Fruit fly (Drosophila melanogaster) whole organism, wandering third instar larva: ENCODE results near the gene CG15025.

Experiments used
- Abd-B ChIP-seq: fragments of >200 bp; optimal IDR thresholded peaks from 2 replicates; lab custom pipeline; 2017; ENCODE audit warnings: missing biosample characterization, missing genetic modification characterization
- CG32264 ChIP-seq: fragments of 200-800 bp; sonication (Bioruptor generic); optimal IDR thresholded peaks from 2 replicates; lab custom pipeline; 2016; ENCODE audit warnings: missing biosample characterization, missing genetic modification characterization
- Dfd ChIP-seq: fragments of >200 bp; optimal IDR thresholded peaks from 2 replicates; lab custom pipeline; 2017; ENCODE audit warnings: missing biosample characterization, missing genetic modification characterization
- Jra ChIP-seq: sonication (Bioruptor generic); optimal IDR thresholded peaks from 2 replicates; lab custom pipeline; 2016; ENCODE audit warnings: missing biosample characterization, missing genetic modification characterization
- Myc ChIP-seq: fragments of >200 bp; optimal IDR thresholded peaks from 2 replicates; lab custom pipeline; 2017
- br ChIP-seq: fragments of 200-800 bp; sonication (Bioruptor generic); optimal IDR thresholded peaks from 2 replicates; lab custom pipeline; 2016; ENCODE audit warnings: missing biosample characterization, missing genetic modification characterization
- ey ChIP-seq: fragments of 200-800 bp; sonication (Bioruptor generic); optimal IDR thresholded peaks from 2 replicates; lab custom pipeline; 2016; ENCODE audit warnings: missing biosample characterization, missing genetic modification characterization
- foxo ChIP-seq, 2 experiments: fragments of 200-800 bp; sonication (Bioruptor generic); optimal IDR thresholded peaks; 2 replicates in 1 of 2; 3 replicates in 1 of 2; lab custom pipeline; 2016 to 2017; ENCODE audit warnings: missing biosample characterization in 2 of 2, missing genetic modification characterization in 2 of 2
- h ChIP-seq: fragments of 200-800 bp; sonication (Bioruptor generic); optimal IDR thresholded peaks from 3 replicates; lab custom pipeline; 2016; ENCODE audit warnings: missing biosample characterization, mild to moderate bottlenecking, missing genetic modification characterization
- pan ChIP-seq: fragments of >200 bp; optimal IDR thresholded peaks from 2 replicates; lab custom pipeline; 2017
- psq ChIP-seq: fragments of 200-800 bp; sonication (Bioruptor generic); optimal IDR thresholded peaks from 3 replicates; lab custom pipeline; 2017; ENCODE audit warnings: missing biosample characterization, mild to moderate bottlenecking, missing genetic modification characterization, moderate library complexity
- rgr ChIP-seq: fragments of 200-800 bp; sonication (Bioruptor generic); optimal IDR thresholded peaks from 3 replicates; lab custom pipeline; 2016; ENCODE audit warnings: missing biosample characterization, mild to moderate bottlenecking, missing genetic modification characterization
- sage ChIP-seq: fragments of 200-800 bp; sonication (Bioruptor generic); optimal IDR thresholded peaks from 2 replicates; lab custom pipeline; 2016; ENCODE audit warnings: missing biosample characterization, mild to moderate bottlenecking, missing genetic modification characterization
- usp ChIP-seq: fragments of >200 bp; optimal IDR thresholded peaks from 2 replicates; lab custom pipeline; 2017; ENCODE audit warnings: missing biosample characterization, missing genetic modification characterization

DNA sequence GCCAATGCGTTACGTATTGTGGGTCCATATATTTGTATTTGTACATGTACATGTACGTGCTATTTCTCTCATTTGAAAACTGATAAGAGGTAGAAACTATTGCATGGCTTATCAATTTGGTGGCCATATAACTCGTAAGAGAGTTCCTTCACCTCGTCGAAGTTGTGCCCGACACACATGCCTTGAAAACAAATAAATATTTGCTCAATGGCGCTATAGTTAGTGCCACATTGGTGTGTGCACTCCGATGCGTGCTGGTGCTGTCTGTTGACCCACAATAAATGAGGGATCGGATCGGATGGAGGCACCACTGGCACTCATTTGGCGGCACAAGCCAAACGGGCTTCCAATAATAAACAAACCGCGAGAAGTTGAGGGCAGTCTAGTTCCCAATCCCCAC lies 18.7 kb downstream of the CG15025 start:
- TF ChIP-seq Jra (GFP tag; lab: Kevin White, UChicago) (no peak), pan (lab: Kevin White, UChicago) (no peak), Myc (no peak), foxo (GFP tag; optimal IDR thresholded peaks at IDR 0.05; lab: Kevin White, UChicago) (no peak), usp (no peak), rgr (GFP tag; lab: Kevin White, UChicago) (no peak), CG32264 (no peak), psq (no peak), Abd-B (GFP tag; lab: Kevin White, UChicago) (no peak), br (GFP tag; lab: Kevin White, UChicago) (no peak), ey (GFP tag; lab: Kevin White, UChicago) (no peak), sage (no peak), h (no peak), Dfd (GFP tag; lab: Kevin White, UChicago) (no peak)
